Fruit fly (Drosophila melanogaster) whole organism, embryonic: ENCODE data around the gene Cow.

Experiments
- Antp ChIP-seq: fragments of 200-800 bp; sonication (Bioruptor generic); optimal IDR thresholded peaks from 3 replicates; lab custom pipeline; 2016; ENCODE audit warnings: missing biosample characterization, missing genetic modification characterization
- Atf3 ChIP-seq: fragments of 200-800 bp; sonication (Bioruptor generic); optimal IDR thresholded peaks from 3 replicates; lab custom pipeline; 2016; ENCODE audit warnings: missing biosample characterization, missing genetic modification characterization
- CG10147 ChIP-seq: fragments of 200-800 bp; sonication (Bioruptor generic); optimal IDR thresholded peaks from 2 replicates; lab custom pipeline; 2019; ENCODE audit warnings: missing biosample characterization, mild to moderate bottlenecking, missing genetic modification characterization, moderate library complexity
- CG11504 ChIP-seq: fragments of 200-800 bp; sonication (Bioruptor generic); optimal IDR thresholded peaks from 3 replicates; lab custom pipeline; 2019; ENCODE audit warnings: missing biosample characterization, mild to moderate bottlenecking, missing genetic modification characterization, moderate library complexity
- CG11695 ChIP-seq: fragments of 200-800 bp; sonication (Bioruptor generic); IDR thresholded peaks from 3 replicates; pipeline ENCODE4 v1.3.6; 2022; ENCODE audit warnings: missing biosample characterization, missing genetic modification characterization
- CG13287 ChIP-seq: fragments of 200-800 bp; sonication (Bioruptor generic); IDR thresholded peaks from 2 replicates; pipeline ENCODE4 v1.3.6; 2022; ENCODE audit warnings: missing biosample characterization, missing genetic modification characterization; ENCODE audit not compliant: partially characterized antibody
- CG14710 ChIP-seq: fragments of 200-800 bp; sonication (Bioruptor generic); optimal IDR thresholded peaks from 3 replicates; lab custom pipeline; 2019; ENCODE audit warnings: missing biosample characterization, mild to moderate bottlenecking, missing genetic modification characterization, moderate library complexity
- CG1529 ChIP-seq: fragments of 200-800 bp; sonication (Bioruptor generic); optimal IDR thresholded peaks from 3 replicates; lab custom pipeline; 2018; ENCODE audit warnings: missing biosample characterization, missing genetic modification characterization
- CG17328 ChIP-seq: fragments of 200-800 bp; sonication (Bioruptor generic); IDR thresholded peaks from 2 replicates; pipeline ENCODE4 v1.3.6; 2022; ENCODE audit warnings: missing biosample characterization, missing genetic modification characterization
- CG18476 ChIP-seq: fragments of 200-800 bp; sonication (Bioruptor generic); optimal IDR thresholded peaks from 2 replicates; lab custom pipeline; 2016; ENCODE audit warnings: missing biosample characterization, mild to moderate bottlenecking, missing genetic modification characterization
- CG18599 ChIP-seq: fragments of 200-800 bp; sonication (Bioruptor generic); optimal IDR thresholded peaks from 3 replicates; lab custom pipeline; 2017; ENCODE audit warnings: missing biosample characterization, missing genetic modification characterization, mild to moderate bottlenecking, moderate library complexity, missing genetic modification reagents
- CG3281 ChIP-seq: fragments of 200-800 bp; sonication (Bioruptor generic); optimal IDR thresholded peaks from 3 replicates; lab custom pipeline; 2017; ENCODE audit warnings: missing biosample characterization, mild to moderate bottlenecking, missing genetic modification characterization
- CG3407 ChIP-seq: fragments of 200-800 bp; sonication (Bioruptor generic); optimal IDR thresholded peaks from 2 replicates; lab custom pipeline; 2018; ENCODE audit warnings: missing biosample characterization, mild to moderate bottlenecking, missing genetic modification characterization
- CG5180 ChIP-seq: fragments of 200-800 bp; sonication (Bioruptor generic); optimal IDR thresholded peaks from 3 replicates; lab custom pipeline; 2017; ENCODE audit warnings: missing biosample characterization, missing genetic modification characterization, mild to moderate bottlenecking, moderate library complexity, missing genetic modification reagents
- CG6654 ChIP-seq: fragments of 200-800 bp; sonication (Bioruptor generic); optimal IDR thresholded peaks from 2 replicates; lab custom pipeline; 2017; ENCODE audit warnings: missing biosample characterization, mild to moderate bottlenecking, missing genetic modification characterization
- CG7928 ChIP-seq: fragments of 200-800 bp; sonication (Bioruptor generic); optimal IDR thresholded peaks from 2 replicates; lab custom pipeline; 2017; ENCODE audit warnings: missing biosample characterization, mild to moderate bottlenecking, missing genetic modification characterization
- CG9215 ChIP-seq: fragments of 200-800 bp; sonication (Bioruptor generic); IDR thresholded peaks from 2 replicates; pipeline ENCODE4 v1.3.6; 2022; ENCODE audit warnings: missing biosample characterization, missing genetic modification characterization
- CG9437 ChIP-seq: fragments of 200-800 bp; sonication (Bioruptor generic); optimal IDR thresholded peaks from 2 replicates; lab custom pipeline; 2018; ENCODE audit warnings: missing biosample characterization, mild to moderate bottlenecking, missing genetic modification characterization
- Deaf1 ChIP-seq: fragments of 200-800 bp; optimal IDR thresholded peaks from 3 replicates; lab custom pipeline; 2019; ENCODE audit warnings: missing biosample characterization, mild to moderate bottlenecking, missing genetic modification characterization, moderate library complexity
- Drgx ChIP-seq: fragments of 200-800 bp; sonication (Bioruptor generic); IDR thresholded peaks from 2 replicates; pipeline ENCODE4 v1.3.6; 2022; ENCODE audit warnings: missing biosample characterization, missing genetic modification characterization
- Fer2 ChIP-seq: fragments of 200-800 bp; sonication (Bioruptor generic); optimal IDR thresholded peaks from 2 replicates; lab custom pipeline; 2018; ENCODE audit warnings: missing biosample characterization, mild to moderate bottlenecking, missing genetic modification characterization, moderate library complexity
- HLH3B ChIP-seq: fragments of 200-800 bp; sonication (Bioruptor generic); IDR thresholded peaks from 2 replicates; pipeline ENCODE4 v1.3.6; 2022; ENCODE audit warnings: missing biosample characterization, missing genetic modification characterization
- Hr51 ChIP-seq, 2 experiments: fragments of 200-800 bp; sonication (Bioruptor generic); optimal IDR thresholded peaks; 2 replicates in 1 of 2; 3 replicates in 1 of 2; lab custom pipeline; 2016 to 2018; ENCODE audit warnings: missing biosample characterization in 2 of 2, missing genetic modification characterization in 2 of 2, mild to moderate bottlenecking in 1 of 2, moderate library complexity in 1 of 2
- Jarid2 ChIP-seq: fragments of 200-800 bp; sonication (Bioruptor generic); optimal IDR thresholded peaks from 3 replicates; lab custom pipeline; 2017; ENCODE audit warnings: mild to moderate bottlenecking, missing biosample characterization, missing genetic modification reagents, missing genetic modification characterization
- Kr ChIP-seq: fragments of 200-800 bp; sonication (Bioruptor generic); optimal IDR thresholded peaks from 2 replicates; lab custom pipeline; 2017; ENCODE audit warnings: missing biosample characterization, mild to moderate bottlenecking, missing genetic modification characterization
- Mes4 ChIP-seq: fragments of 200-800 bp; sonication (Bioruptor generic); optimal IDR thresholded peaks from 2 replicates; lab custom pipeline; 2016; ENCODE audit warnings: missing biosample characterization, missing genetic modification characterization
- NC2β ChIP-seq: fragments of 200-800 bp; sonication (Bioruptor generic); optimal IDR thresholded peaks from 2 replicates; lab custom pipeline; 2016; ENCODE audit warnings: missing biosample characterization, missing genetic modification characterization
- Sox102F ChIP-seq: fragments of 200-800 bp; sonication (Bioruptor generic); optimal IDR thresholded peaks from 2 replicates; lab custom pipeline; 2018; ENCODE audit warnings: missing biosample characterization, mild to moderate bottlenecking, missing genetic modification characterization, moderate library complexity
- abd-A ChIP-seq: fragments of 200-800 bp; sonication (Bioruptor generic); optimal IDR thresholded peaks from 3 replicates; lab custom pipeline; 2019; ENCODE audit warnings: missing biosample characterization, mild to moderate bottlenecking, missing genetic modification characterization, moderate library complexity
- az2 ChIP-seq: fragments of 200-800 bp; sonication (Bioruptor generic); optimal IDR thresholded peaks from 3 replicates; lab custom pipeline; 2016; ENCODE audit warnings: missing biosample characterization, missing genetic modification characterization
- bsh ChIP-seq, 2 experiments: fragments of 200-800 bp; sonication (Bioruptor generic); optimal IDR thresholded peaks; 2 replicates each; lab custom pipeline; 2017 to 2018; ENCODE audit warnings: mild to moderate bottlenecking in 2 of 2, missing biosample characterization in 2 of 2, missing genetic modification characterization in 2 of 2, moderate library complexity in 1 of 2
- chinmo ChIP-seq: fragments of 200-800 bp; sonication (Bioruptor generic); IDR thresholded peaks from 4 replicates; pipeline ENCODE4 v1.3.6; 2022; ENCODE audit warnings: missing biosample characterization, missing genetic modification characterization; ENCODE audit not compliant: partially characterized antibody
- chm ChIP-seq: fragments of 200-800 bp; sonication (Bioruptor generic); IDR thresholded peaks from 2 replicates; pipeline ENCODE4 v1.3.6; 2022; ENCODE audit warnings: missing biosample characterization, missing genetic modification characterization
- da ChIP-seq: fragments of 200-800 bp; sonication (Bioruptor generic); optimal IDR thresholded peaks from 2 replicates; lab custom pipeline; 2016; ENCODE audit warnings: missing biosample characterization, missing genetic modification characterization
- ewg ChIP-seq: fragments of 200-800 bp; sonication (Bioruptor generic); optimal IDR thresholded peaks from 3 replicates; lab custom pipeline; 2017; ENCODE audit warnings: mild to moderate bottlenecking, missing biosample characterization, missing genetic modification reagents, missing genetic modification characterization
- eyg ChIP-seq: fragments of 200-800 bp; sonication (Bioruptor generic); optimal IDR thresholded peaks from 3 replicates; lab custom pipeline; 2016; ENCODE audit warnings: missing biosample characterization, missing genetic modification characterization
- ftz-f1 ChIP-seq: fragments of 200-800 bp; sonication (Bioruptor generic); optimal IDR thresholded peaks from 2 replicates; lab custom pipeline; 2016; ENCODE audit warnings: missing biosample characterization, missing genetic modification characterization
- gsb ChIP-seq: fragments of 200-800 bp; sonication (Bioruptor generic); IDR thresholded peaks from 2 replicates; pipeline ENCODE4 v1.3.6; 2022; ENCODE audit warnings: missing biosample characterization, missing genetic modification characterization
- ind ChIP-seq: fragments of 200-800 bp; sonication (Bioruptor generic); optimal IDR thresholded peaks from 3 replicates; lab custom pipeline; 2016; ENCODE audit warnings: missing biosample characterization, missing genetic modification characterization
- insv ChIP-seq, 2 experiments: fragments of 200-800 bp; sonication (Bioruptor generic); optimal IDR thresholded peaks; 3 replicates each; lab custom pipeline; 2016 to 2018; ENCODE audit warnings: missing biosample characterization in 2 of 2, missing genetic modification characterization in 2 of 2
- jing ChIP-seq: fragments of 200-800 bp; sonication (Bioruptor generic); optimal IDR thresholded peaks from 2 replicates; lab custom pipeline; 2018; ENCODE audit warnings: missing biosample characterization, mild to moderate bottlenecking, missing genetic modification characterization
- lilli ChIP-seq: fragments of 200-800 bp; sonication (Bioruptor generic); optimal IDR thresholded peaks from 3 replicates; lab custom pipeline; 2016; ENCODE audit warnings: missing biosample characterization, missing genetic modification characterization
- lmd ChIP-seq: fragments of 200-800 bp; sonication (Bioruptor generic); IDR thresholded peaks from 2 replicates; pipeline ENCODE4 v1.3.6; 2022; ENCODE audit warnings: missing biosample characterization, missing genetic modification characterization
- oc ChIP-seq: fragments of 200-800 bp; sonication (Bioruptor generic); optimal IDR thresholded peaks from 2 replicates; lab custom pipeline; 2018; ENCODE audit warnings: missing biosample characterization, mild to moderate bottlenecking, missing genetic modification characterization, moderate library complexity
- pros ChIP-seq: fragments of 200-800 bp; sonication (Bioruptor generic); optimal IDR thresholded peaks from 3 replicates; lab custom pipeline; 2019; ENCODE audit warnings: missing biosample characterization, mild to moderate bottlenecking, missing genetic modification characterization, moderate library complexity
- sc ChIP-seq, 3 experiments: fragments of >200 bp in 2 of 3; fragments of 200-800 bp in 1 of 3; sonication (Bioruptor generic) in 1 of 3; optimal IDR thresholded peaks; 2 replicates in 2 of 3; 3 replicates in 1 of 3; lab custom pipeline; 2017; ENCODE audit warnings: mild to moderate bottlenecking in 1 of 3, missing biosample characterization in 1 of 3, missing genetic modification characterization in 1 of 3, missing genetic modification reagents in 1 of 3
- sima ChIP-seq: fragments of 200-800 bp; sonication (Bioruptor generic); optimal IDR thresholded peaks from 2 replicates; lab custom pipeline; 2016; ENCODE audit warnings: missing biosample characterization, missing genetic modification characterization
- sqz ChIP-seq: fragments of 200-800 bp; sonication (Bioruptor generic); optimal IDR thresholded peaks from 3 replicates; lab custom pipeline; 2018; ENCODE audit warnings: missing biosample characterization, mild to moderate bottlenecking, missing genetic modification characterization
- zen ChIP-seq: fragments of 200-800 bp; sonication (Bioruptor generic); optimal IDR thresholded peaks from 3 replicates; lab custom pipeline; 2018; ENCODE audit warnings: missing biosample characterization, mild to moderate bottlenecking, missing genetic modification characterization, moderate library complexity

Gene Cow

DNA sequence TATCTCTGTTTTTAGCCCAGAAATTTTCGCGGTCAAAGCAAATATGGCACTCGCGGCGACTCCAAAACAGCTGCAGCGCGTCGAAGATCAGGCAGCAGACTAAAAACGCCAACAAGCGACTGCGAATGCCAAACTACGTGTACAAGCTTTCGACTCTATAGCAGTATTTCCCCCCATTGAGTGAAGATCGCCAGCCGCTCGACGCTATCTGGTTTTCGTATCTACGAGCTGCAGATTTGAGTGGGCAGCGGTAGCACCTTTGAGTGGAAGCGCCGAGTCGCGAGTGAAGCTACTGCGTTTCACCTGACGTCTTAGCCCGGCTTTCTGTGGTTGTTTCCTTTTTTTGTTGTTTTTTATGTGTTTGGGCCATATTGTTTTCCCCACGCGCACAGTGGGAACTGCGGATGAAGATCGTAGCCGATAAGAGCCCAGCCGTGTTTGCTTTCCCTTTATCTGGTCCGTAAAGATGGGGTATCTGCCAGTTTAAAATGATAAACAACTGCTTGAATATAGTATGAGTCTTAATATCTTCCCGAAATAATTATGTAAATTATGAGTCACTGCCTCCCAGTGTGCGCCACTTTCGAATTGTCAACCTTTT, 64.3 kb downstream of the Cow start, which contains the start of gene CG17121 (continued):
- TF ChIP-seq CG5180 (GFP tag; lab: Kevin White, UChicago) (no peak), CG1529 (no peak), Jarid2 (peak; percentile 20), Mes4 (no peak), chinmo (peak; percentile 77; the same call in 1 of the 4 replicates), CG10147 (no peak), abd-A (tag; lab: Kevin White, UChicago) (peak; percentile 80), eyg (GFP tag; lab: Kevin White, UChicago) (no peak), jing (GFP tag; lab: Kevin White, UChicago) (no peak), zen (tag; lab: Kevin White, UChicago) (no peak), ftz-f1 (no peak), sc (optimal IDR thresholded peaks at IDR 0.05; lab: Kevin White, UChicago) (no peak), sc (GFP tag; optimal IDR thresholded peaks at IDR 0.05; lab: Kevin White, UChicago) (no peak), CG6654 (GFP tag; lab: Kevin White, UChicago) (no peak), sqz (peak; percentile 49), chm (GFP tag; lab: Robert Waterston, UW) (no peak), Atf3 (no peak), CG7928 (no peak), pros (GFP tag; lab: Kevin White, UChicago) (peak; percentile 94), oc (tag; lab: Kevin White, UChicago) (no peak), sima (GFP tag; lab: Kevin White, UChicago) (no peak), CG13287 (GFP tag; lab: Robert Waterston, UW) (peak; percentile 24; the same call in 1 of the 2 replicates)

DNA sequence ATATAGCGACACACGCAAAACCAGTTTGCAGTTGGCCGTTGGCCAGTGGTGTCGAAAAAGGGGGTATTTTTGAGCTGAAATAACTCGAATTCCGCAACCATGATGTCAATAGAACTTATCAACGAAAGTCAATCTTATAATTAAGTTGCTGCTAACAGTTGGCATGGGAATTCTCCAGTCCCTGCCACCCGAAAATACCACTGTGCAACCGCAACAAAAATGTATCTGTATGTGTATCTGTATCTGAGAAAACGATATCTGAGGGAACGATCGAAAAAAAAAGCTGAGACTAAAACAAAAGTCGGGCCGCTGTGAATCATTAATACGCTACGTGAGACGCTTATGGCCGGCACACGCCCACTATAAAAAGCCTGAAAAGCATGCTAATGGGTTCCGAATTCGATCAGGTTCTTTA, 66.0 kb downstream of the Cow start:
- TF ChIP-seq chm (GFP tag; lab: Robert Waterston, UW), result no peak
- peak; percentile 52 for TF ChIP-seq Antp
- no peak for TF ChIP-seq insv (GFP tag; optimal IDR thresholded peaks at IDR 0.05; lab: Kevin White, UChicago)
- no peak for TF ChIP-seq Fer2 (tag; lab: Kevin White, UChicago)
- TF ChIP-seq CG18599 (GFP tag; lab: Kevin White, UChicago), result peak; percentile 45
- TF ChIP-seq CG11504, result peak; percentile 68
- peak; percentile 61; the same call in 1 of the 3 replicates for TF ChIP-seq CG11695
- peak; percentile 79 for TF ChIP-seq Drgx (GFP tag; lab: Robert Waterston, UW)
- TF ChIP-seq NC2β (GFP tag; lab: Kevin White, UChicago), result peak; percentile 18
- TF ChIP-seq Sox102F (GFP tag; lab: Kevin White, UChicago), result peak; percentile 51
- peak; percentile 68 for TF ChIP-seq lilli (GFP tag; lab: Kevin White, UChicago)
- TF ChIP-seq bsh (GFP tag; optimal IDR thresholded peaks at IDR 0.05; lab: Kevin White, UChicago), result peak in 1 of 2 experiments; percentile 41
- TF ChIP-seq gsb (GFP tag; lab: Robert Waterston, UW), result peak; percentile 14; the same call in 1 of the 2 replicates
- 0 out of 2 replicates have a peak, but pooled peaks have one; percentile 36 for TF ChIP-seq CG17328 (GFP tag; lab: Robert Waterston, UW)
- no peak for TF ChIP-seq az2 (GFP tag; lab: Kevin White, UChicago)
- TF ChIP-seq Kr, result no peak
- 0 out of 2 replicates have a peak, but pooled peaks have one; percentile 32 for TF ChIP-seq HLH3B
- peak; percentile 61; the same call in 1 of the 2 replicates for TF ChIP-seq CG9215 (GFP tag; lab: Robert Waterston, UW)
- no peak for TF ChIP-seq Deaf1 (tag; lab: Kevin White, UChicago)
- TF ChIP-seq da (GFP tag; lab: Kevin White, UChicago), result no peak
- TF ChIP-seq Hr51 (GFP tag; optimal IDR thresholded peaks at IDR 0.05; lab: Kevin White, UChicago), result peak; percentile 7 to 56
- peak; percentile 46 for TF ChIP-seq CG3281 (GFP tag; lab: Kevin White, UChicago)
- no peak for TF ChIP-seq CG3407 (GFP tag; lab: Kevin White, UChicago)
- TF ChIP-seq ewg (GFP tag; lab: Kevin White, UChicago), result no peak
- TF ChIP-seq CG9437, result no peak
- TF ChIP-seq CG14710 (tag; lab: Kevin White, UChicago), result no peak
- TF ChIP-seq ind (GFP tag; lab: Kevin White, UChicago), result peak; percentile 37
- peak; percentile 82 for TF ChIP-seq lmd (GFP tag; lab: Robert Waterston, UW)
- no peak for TF ChIP-seq CG18476 (GFP tag; lab: Kevin White, UChicago)
